Fruit fly (Drosophila melanogaster) whole organism, prepupa: ENCODE measurements around the gene CG34367.

Experiments used
- CG10631 ChIP-seq: fragments of 200-800 bp; sonication (Bioruptor generic); optimal IDR thresholded peaks from 2 replicates; lab custom pipeline; 2016; ENCODE audit warnings: missing biosample characterization, missing genetic modification characterization
- CG11762 ChIP-seq: fragments of 200-800 bp; sonication (Bioruptor generic); optimal IDR thresholded peaks from 3 replicates; lab custom pipeline; 2016; ENCODE audit warnings: missing biosample characterization, missing genetic modification characterization; ENCODE audit not compliant: insufficient read depth
- CG1621 ChIP-seq: fragments of 200-800 bp; sonication (Bioruptor generic); optimal IDR thresholded peaks from 3 replicates; lab custom pipeline; 2018; ENCODE audit warnings: missing biosample characterization, mild to moderate bottlenecking, missing genetic modification characterization
- CG16779 ChIP-seq: fragments of 200-800 bp; sonication (Bioruptor generic); optimal IDR thresholded peaks from 3 replicates; lab custom pipeline; 2017; ENCODE audit warnings: missing biosample characterization, mild to moderate bottlenecking, missing genetic modification characterization
- CG3032 ChIP-seq: fragments of 200-800 bp; optimal IDR thresholded peaks from 2 replicates; lab custom pipeline; 2019; ENCODE audit warnings: missing biosample characterization, mild to moderate bottlenecking, missing genetic modification characterization, moderate library complexity
- CG32006 ChIP-seq: fragments of 200-800 bp; sonication (Bioruptor generic); optimal IDR thresholded peaks from 3 replicates; lab custom pipeline; 2017; ENCODE audit warnings: missing biosample characterization, mild to moderate bottlenecking, missing genetic modification characterization
- CG3919 ChIP-seq: fragments of 200-800 bp; sonication (Bioruptor generic); optimal IDR thresholded peaks from 3 replicates; lab custom pipeline; 2016; ENCODE audit warnings: missing biosample characterization, missing genetic modification characterization
- CG6163 ChIP-seq: fragments of 200-800 bp; sonication (Bioruptor generic); IDR thresholded peaks from 3 replicates; pipeline ENCODE4 v1.3.6; 2022; ENCODE audit warnings: missing biosample characterization, missing genetic modification characterization
- CG6808 ChIP-seq: fragments of 200-800 bp; sonication (Bioruptor generic); optimal IDR thresholded peaks from 3 replicates; lab custom pipeline; 2017; ENCODE audit warnings: missing biosample characterization, missing genetic modification characterization, mild to moderate bottlenecking, moderate library complexity, missing genetic modification reagents
- CG7368 ChIP-seq: fragments of 200-800 bp; sonication (Bioruptor generic); optimal IDR thresholded peaks from 3 replicates; lab custom pipeline; 2016; ENCODE audit warnings: missing biosample characterization, missing genetic modification characterization
- CG8119 ChIP-seq: fragments of 200-800 bp; sonication (Bioruptor generic); IDR thresholded peaks from 3 replicates; pipeline ENCODE4 v1.3.6; 2022; ENCODE audit warnings: missing biosample characterization, missing genetic modification characterization
- CG8319 ChIP-seq: fragments of 200-800 bp; sonication (Bioruptor generic); optimal IDR thresholded peaks from 3 replicates; lab custom pipeline; 2016; ENCODE audit warnings: missing biosample characterization, missing genetic modification characterization
- CG8632 ChIP-seq: fragments of 200-800 bp; sonication (Bioruptor generic); optimal IDR thresholded peaks from 3 replicates; lab custom pipeline; 2016; ENCODE audit warnings: missing biosample characterization, missing genetic modification characterization
- Eip78C ChIP-seq: fragments of 200-800 bp; sonication (Bioruptor generic); peaks from one replicate; lab custom pipeline; 2016; ENCODE audit warnings: missing biosample characterization, missing genetic modification characterization
- Eip93F ChIP-seq: fragments of 200-800 bp; sonication (Bioruptor generic); optimal IDR thresholded peaks from 2 replicates; lab custom pipeline; 2016; ENCODE audit warnings: missing biosample characterization, mild to moderate bottlenecking, missing genetic modification characterization
- Gug ChIP-seq: fragments of 200-800 bp; sonication (Bioruptor generic); IDR thresholded peaks from 2 replicates; pipeline ENCODE4 v1.3.6; 2022; ENCODE audit warnings: missing biosample characterization, missing genetic modification characterization
- Hr39 ChIP-seq: fragments of 200-800 bp; sonication (Bioruptor generic); optimal IDR thresholded peaks from 2 replicates; lab custom pipeline; 2016; ENCODE audit warnings: missing biosample characterization, missing genetic modification characterization
- Hr4 ChIP-seq: fragments of 200-800 bp; sonication (Bioruptor generic); optimal IDR thresholded peaks from 3 replicates; lab custom pipeline; 2016; ENCODE audit warnings: missing biosample characterization, missing genetic modification characterization
- Lpt ChIP-seq: fragments of 200-800 bp; sonication (Bioruptor generic); optimal IDR thresholded peaks from 3 replicates; lab custom pipeline; 2016; ENCODE audit warnings: missing biosample characterization, missing genetic modification characterization
- Met ChIP-seq: fragments of 200-800 bp; sonication (Bioruptor generic); optimal IDR thresholded peaks from 3 replicates; lab custom pipeline; 2016; ENCODE audit warnings: missing biosample characterization, missing genetic modification characterization
- OdsH ChIP-seq: fragments of 200-800 bp; sonication (Bioruptor generic); optimal IDR thresholded peaks from 3 replicates; lab custom pipeline; 2016; ENCODE audit warnings: missing biosample characterization, missing genetic modification characterization
- Smox ChIP-seq: fragments of 200-800 bp; sonication (Bioruptor generic); optimal IDR thresholded peaks from 3 replicates; lab custom pipeline; 2016; ENCODE audit warnings: missing biosample characterization, missing genetic modification characterization
- Sox102F ChIP-seq: fragments of 200-800 bp; sonication (Bioruptor generic); optimal IDR thresholded peaks from 2 replicates; lab custom pipeline; 2016; ENCODE audit warnings: missing biosample characterization, mild to moderate bottlenecking, missing genetic modification characterization
- Sox14 ChIP-seq: fragments of 200-800 bp; sonication (Bioruptor generic); optimal IDR thresholded peaks from 3 replicates; lab custom pipeline; 2016; ENCODE audit warnings: missing biosample characterization, missing genetic modification characterization
- Sox15 ChIP-seq: fragments of 200-800 bp; sonication (Bioruptor generic); optimal IDR thresholded peaks from 3 replicates; lab custom pipeline; 2016; ENCODE audit warnings: missing biosample characterization, missing genetic modification characterization
- achi ChIP-seq: fragments of 200-800 bp; sonication (Bioruptor generic); optimal IDR thresholded peaks from 3 replicates; lab custom pipeline; 2016; ENCODE audit warnings: missing biosample characterization, missing genetic modification characterization
- acj6 ChIP-seq: fragments of 200-800 bp; sonication (Bioruptor generic); optimal IDR thresholded peaks from 3 replicates; lab custom pipeline; 2016; ENCODE audit warnings: missing biosample characterization, missing genetic modification characterization
- cyc ChIP-seq: fragments of 200-800 bp; sonication (Bioruptor generic); optimal IDR thresholded peaks from 3 replicates; lab custom pipeline; 2016; ENCODE audit warnings: missing biosample characterization, missing genetic modification characterization
- dac ChIP-seq: fragments of 200-800 bp; sonication (Bioruptor generic); optimal IDR thresholded peaks from 2 replicates; lab custom pipeline; 2017; ENCODE audit warnings: missing biosample characterization, mild to moderate bottlenecking, missing genetic modification characterization
- dsx ChIP-seq: fragments of 200-800 bp; optimal IDR thresholded peaks from 3 replicates; lab custom pipeline; 2019; ENCODE audit warnings: missing biosample characterization, mild to moderate bottlenecking, missing genetic modification characterization, moderate library complexity; ENCODE audit not compliant: poor library complexity, severe bottlenecking
- fd59A ChIP-seq: fragments of 200-800 bp; sonication (Bioruptor generic); optimal IDR thresholded peaks from 2 replicates; lab custom pipeline; 2017; ENCODE audit warnings: missing biosample characterization, mild to moderate bottlenecking, missing genetic modification characterization, missing genetic modification reagents
- fkh ChIP-seq: fragments of 200-800 bp; sonication (Bioruptor generic); optimal IDR thresholded peaks from 3 replicates; lab custom pipeline; 2017; ENCODE audit warnings: missing biosample characterization, mild to moderate bottlenecking, missing genetic modification characterization, moderate library complexity
- net ChIP-seq: fragments of 200-800 bp; sonication (Bioruptor generic); optimal IDR thresholded peaks from 3 replicates; lab custom pipeline; 2016; ENCODE audit warnings: missing biosample characterization, missing genetic modification characterization
- pdm3 ChIP-seq: fragments of 200-800 bp; sonication (Bioruptor generic); optimal IDR thresholded peaks from 3 replicates; lab custom pipeline; 2016; ENCODE audit warnings: missing biosample characterization, missing genetic modification characterization
- salr ChIP-seq, 2 experiments: fragments of 200-800 bp; sonication (Bioruptor generic); optimal IDR thresholded peaks; 3 replicates each; lab custom pipeline; 2016 to 2018; ENCODE audit warnings: missing biosample characterization in 2 of 2, missing genetic modification characterization in 2 of 2, mild to moderate bottlenecking in 1 of 2
- ss ChIP-seq, 2 experiments: fragments of 200-800 bp; sonication (Bioruptor generic); optimal IDR thresholded peaks; 2 replicates in 1 of 2; 3 replicates in 1 of 2; lab custom pipeline; 2017 to 2018; ENCODE audit warnings: mild to moderate bottlenecking in 2 of 2, missing biosample characterization in 2 of 2, missing genetic modification characterization in 2 of 2, moderate library complexity in 1 of 2
- svp ChIP-seq: fragments of 200-800 bp; sonication (Bioruptor generic); peaks from one replicate; lab custom pipeline; 2016; ENCODE audit warnings: missing biosample characterization, missing genetic modification characterization
- topi ChIP-seq: fragments of 200-800 bp; sonication (Bioruptor generic); optimal IDR thresholded peaks from 3 replicates; lab custom pipeline; 2016; ENCODE audit warnings: missing biosample characterization, missing genetic modification characterization
- vri ChIP-seq: fragments of 200-800 bp; sonication (Bioruptor generic); optimal IDR thresholded peaks from 3 replicates; lab custom pipeline; 2016; ENCODE audit warnings: missing biosample characterization, mild to moderate bottlenecking, missing genetic modification characterization

Gene CG34367

dm6 chr2L:10396488-10396824 lies 42.8 kb upstream of the CG34367 start, which contains the start of gene Cnot4:
Cnot4 (plus strand) TSS chr2L:10396716.
- no peak for TF ChIP-seq cyc (GFP tag; lab: Kevin White, UChicago)
- TF ChIP-seq Lpt (GFP tag; lab: Kevin White, UChicago) = no peak
- no peak for TF ChIP-seq CG7368 (GFP tag; lab: Kevin White, UChicago)
- TF ChIP-seq salr (GFP tag; optimal IDR thresholded peaks at IDR 0.05; lab: Kevin White, UChicago) = no peak
- TF ChIP-seq Sox14 (GFP tag; lab: Kevin White, UChicago) = no peak
- no peak for TF ChIP-seq Gug (GFP tag; lab: Robert Waterston, UW)
- no peak for TF ChIP-seq dac
- no peak for TF ChIP-seq CG1621
- no peak for TF ChIP-seq Hr39 (GFP tag; lab: Kevin White, UChicago)
- TF ChIP-seq fd59A (GFP tag; lab: Kevin White, UChicago) = no peak
- TF ChIP-seq Smox (GFP tag; lab: Kevin White, UChicago) = no peak
- no peak for TF ChIP-seq ss (GFP tag; optimal IDR thresholded peaks at IDR 0.05; lab: Kevin White, UChicago)
- no peak for TF ChIP-seq OdsH
- TF ChIP-seq CG11762 (GFP tag; lab: Kevin White, UChicago) = no peak
- TF ChIP-seq CG8119 = no peak
- TF ChIP-seq Sox15 (GFP tag; lab: Kevin White, UChicago) = no peak
- TF ChIP-seq CG10631 (GFP tag; lab: Kevin White, UChicago) = no peak
- TF ChIP-seq acj6 (GFP tag; lab: Kevin White, UChicago) = no peak

- TF ChIP-seq CG8119 = no peak
- no peak for TF ChIP-seq cyc (GFP tag; lab: Kevin White, UChicago)
- TF ChIP-seq Eip93F (GFP tag; lab: Kevin White, UChicago) = peak; percentile 18
- no peak for TF ChIP-seq pdm3
- peak; percentile 4 for TF ChIP-seq CG6808
- peak; percentile 64 for TF ChIP-seq Eip78C (GFP tag; lab: Kevin White, UChicago)
- peak; percentile 55 for TF ChIP-seq vri (GFP tag; lab: Kevin White, UChicago)
- peak; percentile 11 to 40 for TF ChIP-seq ss (GFP tag; optimal IDR thresholded peaks at IDR 0.05; lab: Kevin White, UChicago)
- TF ChIP-seq, all 60 proteins: peak for 5
These were observed 42.2 kb upstream of the CG34367 start, which contains the start of gene Mdh1 for dm6 chr2L:10395642-10396487. Mdh1 (minus strand) TSS chr2L:10396332.

dm6 chr2L:10395035-10395434 lies 41.3 kb upstream of the CG34367 start:
- TF ChIP-seq Smox (GFP tag; lab: Kevin White, UChicago) = no peak
- TF ChIP-seq CG8319 (GFP tag; lab: Kevin White, UChicago) = no peak
- no peak for TF ChIP-seq svp (GFP tag; lab: Kevin White, UChicago)
- TF ChIP-seq net (GFP tag; lab: Kevin White, UChicago) = no peak
- no peak for TF ChIP-seq Gug (GFP tag; lab: Robert Waterston, UW)
- TF ChIP-seq cyc (GFP tag; lab: Kevin White, UChicago) = no peak
- no peak for TF ChIP-seq Eip93F (GFP tag; lab: Kevin White, UChicago)
- no peak for TF ChIP-seq fkh
- no peak for TF ChIP-seq CG1621
- no peak for TF ChIP-seq pdm3
- TF ChIP-seq Eip78C (GFP tag; lab: Kevin White, UChicago) = no peak

dm6 chr2L:10393467-10393866 lies 39.8 kb upstream of the CG34367 start:
- TF ChIP-seq vri (GFP tag; lab: Kevin White, UChicago) (peak; percentile 18), dsx (GFP tag; lab: Kevin White, UChicago) (no peak)

- no peak for TF ChIP-seq Gug (GFP tag; lab: Robert Waterston, UW)
- TF ChIP-seq Met (GFP tag; lab: Kevin White, UChicago) = peak; percentile 62
- peak; percentile 44 for TF ChIP-seq topi
- TF ChIP-seq CG32006 (GFP tag; lab: Kevin White, UChicago) = no peak
- TF ChIP-seq achi = peak; percentile 45
- TF ChIP-seq net (GFP tag; lab: Kevin White, UChicago) = peak; percentile 23
- TF ChIP-seq svp (GFP tag; lab: Kevin White, UChicago) = no peak
- TF ChIP-seq CG3032 (tag; lab: Kevin White, UChicago) = peak; percentile 61
- TF ChIP-seq CG11762 (GFP tag; lab: Kevin White, UChicago) = no peak
- no peak for TF ChIP-seq CG10631 (GFP tag; lab: Kevin White, UChicago)
- TF ChIP-seq CG3919 (GFP tag; lab: Kevin White, UChicago) = no peak
- peak; percentile 4 for TF ChIP-seq Sox102F (GFP tag; lab: Kevin White, UChicago)
- no peak for TF ChIP-seq CG6163 (GFP tag; lab: Robert Waterston, UW)
- peak; percentile 58 for TF ChIP-seq OdsH
- TF ChIP-seq vri (GFP tag; lab: Kevin White, UChicago) = peak; percentile 45
- no peak for TF ChIP-seq CG16779 (tag; lab: Kevin White, UChicago)
- peak; percentile 54 for TF ChIP-seq Hr4 (GFP tag; lab: Kevin White, UChicago)
- no peak for TF ChIP-seq CG8632
These were observed 34.4 kb upstream of the CG34367 start, which contains the start of gene da for dm6 chr2L:10387869-10388726. da (plus strand) TSS chr2L:10388105.
